Worm (Caenorhabditis elegans) whole organism, young adult: ENCODE measurements around the gene sra-32.

ENCODE experiments used
- C17E4.6 ChIP-seq: fragments of 200-800 bp; sonication (Bioruptor generic); IDR thresholded peaks from 2 replicates; pipeline ENCODE4 v1.3.6; 2022; ENCODE audit warnings: missing genetic modification reagents, missing genetic modification characterization, missing compliant biosample characterization
- F33H1.4 ChIP-seq: fragments of 200-800 bp; sonication (Bioruptor generic); IDR thresholded peaks from 2 replicates; pipeline ENCODE4 v1.3.6; 2022; ENCODE audit warnings: missing genetic modification reagents, missing genetic modification characterization, missing compliant biosample characterization
- ama-1 ChIP-seq, 3 experiments: fragments of 150-350 bp in 1 of 3; sonication (generic microtip) in 2 of 3; optimal IDR thresholded peaks; 2 replicates each; lab custom pipeline; 2014 to 2018; ENCODE audit warnings: missing biosample characterization in 2 of 3, missing genetic modification characterization in 2 of 3, missing genetic modification reagents in 2 of 3
- nhr-179 ChIP-seq: sonication (generic microtip); optimal IDR thresholded peaks from 2 replicates; lab custom pipeline; 2016; ENCODE audit warnings: mild to moderate bottlenecking, missing genetic modification characterization, missing compliant biosample characterization
- pha-4 ChIP-seq: fragments of 150-350 bp; sonication (generic microtip); optimal IDR thresholded peaks from 2 replicates; lab custom pipeline; 2014; ENCODE audit warnings: missing biosample characterization, missing genetic modification reagents, missing genetic modification characterization
- tbx-9 ChIP-seq: sonication (generic microtip); optimal IDR thresholded peaks from 2 replicates; lab custom pipeline; 2016; ENCODE audit warnings: borderline replicate concordance, missing genetic modification characterization, inconsistent platforms, missing compliant biosample characterization

- TF ChIP-seq ama-1 (optimal IDR thresholded peaks at IDR 0.05; lab: Kevin White, UChicago) (no peak), ama-1 (GFP tag; optimal IDR thresholded peaks at IDR 0.05; lab: Kevin White, UChicago) (no peak), nhr-179 (tag; lab: Kevin White, UChicago) (no peak), C17E4.6 (GFP tag; lab: Robert Waterston, UW) (no peak), F33H1.4 (GFP tag; lab: Robert Waterston, UW) (no peak; the same call in none of the 2 replicates), pha-4 (tag; lab: Kevin White, UChicago) (no peak), tbx-9 (tag; lab: Kevin White, UChicago) (no peak)
Measured at ce11 chrII:4523122-4523672, 8.6 kb downstream of the sra-32 start, which contains the start of the genes B0304.4 and B0304.2.
